ENCODE assay signal across 1 fruit fly cellular context in the genomic region with DNA sequence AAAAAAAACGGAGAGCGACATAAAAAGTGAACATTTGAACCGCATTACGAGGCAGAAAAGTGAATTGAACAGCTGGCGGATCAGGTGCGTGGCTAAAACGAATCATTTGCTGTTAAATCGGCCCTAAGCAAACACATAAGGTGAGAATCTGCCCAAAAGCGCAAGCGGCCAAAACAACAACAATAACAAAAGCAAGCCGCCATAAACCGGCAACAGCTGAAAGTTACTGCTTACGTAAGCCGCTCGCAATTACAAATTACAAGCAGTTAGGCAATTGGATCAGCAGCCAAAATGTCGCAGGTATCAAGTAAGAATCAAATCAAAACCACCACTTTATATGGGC.
TF ChIP-seq lines count a peak whose summit lies in the region.

No protein-coding gene starts in this region.

TF ChIP-seq in whole organism, prepupa, 60 proteins besides CTCF, POLR2A, EP300 and RAD21 (continued from another document):
- TF ChIP-seq eg (GFP tag; IDR thresholded peaks at IDR 0.05; lab: Robert Waterston, UW) (no peak; the same call in 2 of the 3 replicates), CG15336 (GFP tag; IDR thresholded peaks at IDR 0.05; lab: Robert Waterston, UW) (no peak), Sox15 (GFP tag; optimal IDR thresholded peaks at IDR 0.05; lab: Kevin White, UChicago) (no peak), Eip78C (GFP tag; lab: Kevin White, UChicago) (peak; percentile 39), topi (GFP tag; optimal IDR thresholded peaks at IDR 0.05; lab: Kevin White, UChicago) (no peak), CG6808 (GFP tag; optimal IDR thresholded peaks at IDR 0.05; lab: Kevin White, UChicago) (no peak), lz (GFP tag; optimal IDR thresholded peaks at IDR 0.05; lab: Kevin White, UChicago) (no peak), vri (GFP tag; optimal IDR thresholded peaks at IDR 0.05; lab: Kevin White, UChicago) (peak; percentile 69), CG11902 (GFP tag; optimal IDR thresholded peaks at IDR 0.05; lab: Kevin White, UChicago) (no peak), CG11762 (GFP tag; optimal IDR thresholded peaks at IDR 0.05; lab: Kevin White, UChicago; ENCODE audit: insufficient read depth) (no peak), Eip93F (GFP tag; optimal IDR thresholded peaks at IDR 0.05; lab: Kevin White, UChicago) (no peak)
